Fruit fly (Drosophila melanogaster): ENCODE measurements around the gene Ada2b.

Ada2b gene

dm6 chr3R:8256040-8256439 lies 15.7 kb upstream of the Ada2b start (continued):
- no peak for TF ChIP-seq CG1529 (GFP tag; optimal IDR thresholded peaks at IDR 0.05)
- TF ChIP-seq sug (tag; optimal IDR thresholded peaks at IDR 0.05): no peak
- TF ChIP-seq pho (GFP tag; optimal IDR thresholded peaks at IDR 0.05): no peak
- no peak for TF ChIP-seq nau (GFP tag; optimal IDR thresholded peaks at IDR 0.05)
- TF ChIP-seq D19B (GFP tag; optimal IDR thresholded peaks at IDR 0.05): no peak
- no peak for TF ChIP-seq scrt (GFP tag; optimal IDR thresholded peaks at IDR 0.05)
- TF ChIP-seq grn (GFP tag; optimal IDR thresholded peaks at IDR 0.05): no peak
- no peak for TF ChIP-seq CG1832 (GFP tag; optimal IDR thresholded peaks at IDR 0.05)
- no peak for TF ChIP-seq Hsf (GFP tag; optimal IDR thresholded peaks at IDR 0.05)
- TF ChIP-seq aop (GFP tag; IDR thresholded peaks at IDR 0.05): no peak
- TF ChIP-seq CG33213 (GFP tag; optimal IDR thresholded peaks at IDR 0.05): no peak
- no peak for TF ChIP-seq CG6272 (GFP tag; IDR thresholded peaks at IDR 0.05)
- no peak for TF ChIP-seq Hand (GFP tag; optimal IDR thresholded peaks at IDR 0.05)
- no peak for TF ChIP-seq Dp (GFP tag; optimal IDR thresholded peaks at IDR 0.05)
- TF ChIP-seq abd-A (tag; optimal IDR thresholded peaks at IDR 0.05): no peak
- TF ChIP-seq tna (GFP tag; IDR thresholded peaks at IDR 0.05; ENCODE audit: partially characterized antibody): no peak
- no peak for TF ChIP-seq esg (GFP tag; conservative IDR thresholded peaks at IDR 0.05)
- no peak for TF ChIP-seq CG18476 (GFP tag; optimal IDR thresholded peaks at IDR 0.05)
- no peak for TF ChIP-seq oc (tag; optimal IDR thresholded peaks at IDR 0.05)
- no peak for TF ChIP-seq BEAF-32 (GFP tag; optimal IDR thresholded peaks at IDR 0.05)
- no peak for TF ChIP-seq Sry-δ (GFP tag; optimal IDR thresholded peaks at IDR 0.05)
- no peak for TF ChIP-seq CG8089 (GFP tag; optimal IDR thresholded peaks at IDR 0.05)
- peak; percentile 11 for TF ChIP-seq Bteb2 (GFP tag; optimal IDR thresholded peaks at IDR 0.05)
- TF ChIP-seq bbx (GFP tag; IDR thresholded peaks at IDR 0.05; ENCODE audit: partially characterized antibody): no peak
- no peak for TF ChIP-seq CG4730 (GFP tag; IDR thresholded peaks at IDR 0.05)
- TF ChIP-seq trh (GFP tag; optimal IDR thresholded peaks at IDR 0.05): no peak
- peak; percentile 43 for TF ChIP-seq CoRest (tag; optimal IDR thresholded peaks at IDR 0.05)
- no peak for TF ChIP-seq repo (GFP tag; optimal IDR thresholded peaks at IDR 0.05)
- TF ChIP-seq kni (GFP tag; optimal IDR thresholded peaks at IDR 0.05): no peak
- TF ChIP-seq lbe (GFP tag; optimal IDR thresholded peaks at IDR 0.05): no peak
- no peak for TF ChIP-seq CG31224 (GFP tag; IDR thresholded peaks at IDR 0.05)
- TF ChIP-seq CG13296 (GFP tag; optimal IDR thresholded peaks at IDR 0.05): peak; percentile 34
- TF ChIP-seq CG2199 (GFP tag; IDR thresholded peaks at IDR 0.05): no peak
- TF ChIP-seq B-H2 (GFP tag; optimal IDR thresholded peaks at IDR 0.05): no peak
- TF ChIP-seq Antp (GFP tag; optimal IDR thresholded peaks at IDR 0.05): no peak
- TF ChIP-seq danr (GFP tag; IDR thresholded peaks at IDR 0.05): no peak
- no peak for TF ChIP-seq amos (GFP tag; IDR thresholded peaks at IDR 0.05; ENCODE audit: partially characterized antibody)
- no peak for TF ChIP-seq dati (GFP tag; IDR thresholded peaks at IDR 0.05)
- no peak for TF ChIP-seq sima (GFP tag; optimal IDR thresholded peaks at IDR 0.05)
- peak; percentile 10 for TF ChIP-seq CG6813 (GFP tag; optimal IDR thresholded peaks at IDR 0.05)
- no peak for TF ChIP-seq CHES-1-like (GFP tag; optimal IDR thresholded peaks at IDR 0.05)
- TF ChIP-seq Abd-B (GFP tag; optimal IDR thresholded peaks at IDR 0.05): no peak
- TF ChIP-seq Chrac-16 (GFP tag; optimal IDR thresholded peaks at IDR 0.05): no peak
- TF ChIP-seq CG18011 (GFP tag; optimal IDR thresholded peaks at IDR 0.05): no peak
- TF ChIP-seq CG33557 (GFP tag; optimal IDR thresholded peaks at IDR 0.05): no peak
- TF ChIP-seq lilli (GFP tag; optimal IDR thresholded peaks at IDR 0.05): peak; percentile 25
- TF ChIP-seq psq (GFP tag; optimal IDR thresholded peaks at IDR 0.05): no peak
- TF ChIP-seq CG8290 (GFP tag; optimal IDR thresholded peaks at IDR 0.05): no peak
- peak in 1 of 2 experiments; percentile 13 for TF ChIP-seq CG8290 (tag; optimal IDR thresholded peaks at IDR 0.05)
- TF ChIP-seq CG8765 (GFP tag; IDR thresholded peaks at IDR 0.05): no peak
- TF ChIP-seq inv (GFP tag; IDR thresholded peaks at IDR 0.05; ENCODE audit: partially characterized antibody): no peak
- no peak for TF ChIP-seq dmrt11E (tag; optimal IDR thresholded peaks at IDR 0.05)

Data from whole organism, embryonic.